Fruit fly (Drosophila melanogaster) whole organism, embryonic: ENCODE data around the gene CG5902.
A peak's percentile ranks its signal among the peaks of the same experiment; 100 is the strongest.

ENCODE experiments used
- CG10274 ChIP-seq: fragments of 200-800 bp; sonication (Bioruptor generic); optimal IDR thresholded peaks from 3 replicates; lab custom pipeline; 2017; ENCODE audit warnings: missing biosample characterization, mild to moderate bottlenecking, missing genetic modification characterization
- CG12071 ChIP-seq: fragments of 200-800 bp; sonication (Bioruptor generic); optimal IDR thresholded peaks from 3 replicates; lab custom pipeline; 2018; ENCODE audit warnings: missing biosample characterization, mild to moderate bottlenecking, missing genetic modification characterization
- CG13287 ChIP-seq: fragments of 200-800 bp; sonication (Bioruptor generic); IDR thresholded peaks from 2 replicates; pipeline ENCODE4 v1.3.6; 2022; ENCODE audit warnings: missing biosample characterization, missing genetic modification characterization; ENCODE audit not compliant: partially characterized antibody
- CG14014 ChIP-seq: fragments of 200-800 bp; sonication (Bioruptor generic); IDR thresholded peaks from 2 replicates; pipeline ENCODE4 v1.3.6; 2022; ENCODE audit warnings: missing biosample characterization, missing genetic modification characterization
- CG14667 ChIP-seq: fragments of 200-800 bp; sonication (Bioruptor generic); IDR thresholded peaks from 2 replicates; pipeline ENCODE4 v1.3.6; 2022; ENCODE audit warnings: missing biosample characterization, missing genetic modification characterization
- CG15011 ChIP-seq: fragments of 200-800 bp; sonication (Bioruptor generic); optimal IDR thresholded peaks from 3 replicates; lab custom pipeline; 2018; ENCODE audit warnings: missing biosample characterization, mild to moderate bottlenecking, missing genetic modification characterization
- CG15073 ChIP-seq: fragments of 200-800 bp; sonication (Bioruptor generic); optimal IDR thresholded peaks from 2 replicates; lab custom pipeline; 2016; ENCODE audit warnings: missing biosample characterization, missing genetic modification characterization
- CG1832 ChIP-seq: fragments of 200-800 bp; sonication (Bioruptor generic); optimal IDR thresholded peaks from 2 replicates; lab custom pipeline; 2017; ENCODE audit warnings: missing biosample characterization, mild to moderate bottlenecking, missing genetic modification characterization, inconsistent platforms
- CG18619 ChIP-seq: fragments of 200-800 bp; sonication (Bioruptor generic); optimal IDR thresholded peaks from 3 replicates; lab custom pipeline; 2017; ENCODE audit warnings: missing biosample characterization, mild to moderate bottlenecking, missing genetic modification characterization
- CG30431 ChIP-seq: fragments of 200-800 bp; sonication (Bioruptor generic); optimal IDR thresholded peaks from 2 replicates; lab custom pipeline; 2017; ENCODE audit warnings: missing biosample characterization, missing genetic modification characterization
- CG31441 ChIP-seq: fragments of 200-800 bp; sonication (Bioruptor generic); IDR thresholded peaks from 2 replicates; pipeline ENCODE4 v1.3.6; 2022; ENCODE audit warnings: missing biosample characterization, missing genetic modification characterization
- CG32767 ChIP-seq: fragments of 200-800 bp; sonication (Bioruptor generic); IDR thresholded peaks from 2 replicates; pipeline ENCODE4 v1.3.6; 2022; ENCODE audit warnings: missing biosample characterization, missing genetic modification characterization
- CG42726 ChIP-seq: fragments of 200-800 bp; sonication (Bioruptor generic); IDR thresholded peaks from 2 replicates; pipeline ENCODE4 v1.3.6; 2022; ENCODE audit warnings: missing biosample characterization, missing genetic modification characterization; ENCODE audit not compliant: partially characterized antibody
- CG4404 ChIP-seq: fragments of 200-800 bp; sonication (Bioruptor generic); IDR thresholded peaks from 2 replicates; pipeline ENCODE4 v1.3.6; 2022; ENCODE audit warnings: missing biosample characterization, missing genetic modification characterization
- CG6765 ChIP-seq: fragments of 200-800 bp; sonication (Bioruptor generic); optimal IDR thresholded peaks from 3 replicates; lab custom pipeline; 2017; ENCODE audit warnings: missing biosample characterization, mild to moderate bottlenecking, missing genetic modification characterization
- CG7357 ChIP-seq: fragments of 200-800 bp; sonication (Bioruptor generic); IDR thresholded peaks from 3 replicates; pipeline ENCODE4 v1.3.6; 2022; ENCODE audit warnings: missing biosample characterization, missing genetic modification characterization
- CG7556 ChIP-seq: fragments of 200-800 bp; sonication (Bioruptor generic); optimal IDR thresholded peaks from 2 replicates; lab custom pipeline; 2017; ENCODE audit warnings: missing biosample characterization, mild to moderate bottlenecking, missing genetic modification characterization
- CG7839 ChIP-seq: fragments of 200-800 bp; sonication (Bioruptor generic); optimal IDR thresholded peaks from 3 replicates; lab custom pipeline; 2018; ENCODE audit warnings: missing biosample characterization, mild to moderate bottlenecking, missing genetic modification characterization, moderate library complexity
- CG7987 ChIP-seq: fragments of 200-800 bp; sonication (Bioruptor generic); optimal IDR thresholded peaks from 2 replicates; lab custom pipeline; 2018; ENCODE audit warnings: missing biosample characterization, mild to moderate bottlenecking, missing genetic modification characterization, moderate library complexity
- CG8359 ChIP-seq: fragments of 200-800 bp; sonication (Bioruptor generic); optimal IDR thresholded peaks from 2 replicates; lab custom pipeline; 2017; ENCODE audit warnings: missing biosample characterization, mild to moderate bottlenecking, missing genetic modification characterization, borderline replicate concordance
- Elba2 ChIP-seq: fragments of 200-800 bp; sonication (Bioruptor generic); optimal IDR thresholded peaks from 3 replicates; lab custom pipeline; 2016; ENCODE audit warnings: missing biosample characterization, missing genetic modification characterization
- Gug ChIP-seq: fragments of 200-800 bp; sonication (Bioruptor generic); IDR thresholded peaks from 4 replicates; pipeline ENCODE4 v1.3.6; 2022; ENCODE audit warnings: missing biosample characterization, missing genetic modification characterization
- Hmx ChIP-seq: fragments of 200-800 bp; sonication (Bioruptor generic); optimal IDR thresholded peaks from 2 replicates; lab custom pipeline; 2016; ENCODE audit warnings: missing biosample characterization, missing genetic modification characterization
- Mrtf ChIP-seq: fragments of 200-800 bp; sonication (Bioruptor generic); IDR thresholded peaks from 3 replicates; pipeline ENCODE4 v1.3.6; 2022; ENCODE audit warnings: missing biosample characterization, missing genetic modification characterization
- Nf-YA ChIP-seq: fragments of 200-800 bp; sonication (Bioruptor generic); IDR thresholded peaks from 2 replicates; pipeline ENCODE4 v1.3.6; 2022; ENCODE audit warnings: missing biosample characterization, missing genetic modification characterization
- Nf-YC ChIP-seq: fragments of 200-800 bp; optimal IDR thresholded peaks from 3 replicates; lab custom pipeline; 2019; ENCODE audit warnings: missing biosample characterization, mild to moderate bottlenecking, missing genetic modification characterization, moderate library complexity
- PHDP ChIP-seq: fragments of 200-800 bp; sonication (Bioruptor generic); optimal IDR thresholded peaks from 3 replicates; lab custom pipeline; 2018; ENCODE audit warnings: missing biosample characterization, mild to moderate bottlenecking, missing genetic modification characterization, moderate library complexity
- Ssrp ChIP-seq: fragments of 200-800 bp; sonication (Bioruptor generic); optimal IDR thresholded peaks from 2 replicates; lab custom pipeline; 2018; ENCODE audit warnings: missing biosample characterization, mild to moderate bottlenecking, missing genetic modification characterization, moderate library complexity
- ash1 ChIP-seq: fragments of 200-800 bp; sonication (Bioruptor generic); optimal IDR thresholded peaks from 2 replicates; lab custom pipeline; 2018; ENCODE audit warnings: missing biosample characterization, mild to moderate bottlenecking, missing genetic modification characterization
- az2 ChIP-seq: fragments of 200-800 bp; sonication (Bioruptor generic); optimal IDR thresholded peaks from 3 replicates; lab custom pipeline; 2016; ENCODE audit warnings: missing biosample characterization, missing genetic modification characterization
- bowl ChIP-seq: fragments of 200-800 bp; sonication (Bioruptor generic); IDR thresholded peaks from 2 replicates; pipeline ENCODE4 v1.3.6; 2022; ENCODE audit warnings: missing biosample characterization, missing genetic modification characterization
- chn ChIP-seq: fragments of 200-800 bp; sonication (Bioruptor generic); optimal IDR thresholded peaks from 2 replicates; lab custom pipeline; 2016; ENCODE audit warnings: missing biosample characterization, missing genetic modification characterization
- crol ChIP-seq: fragments of 200-800 bp; sonication (Bioruptor generic); IDR thresholded peaks from 2 replicates; pipeline ENCODE4 v1.3.6; 2022; ENCODE audit warnings: missing biosample characterization, missing genetic modification characterization
- dm ChIP-seq: fragments of 200-800 bp; sonication (Bioruptor generic); optimal IDR thresholded peaks from 3 replicates; lab custom pipeline; 2016; ENCODE audit warnings: missing biosample characterization, missing genetic modification characterization
- dpn ChIP-seq, 2 experiments: fragments of 200-800 bp; sonication (Bioruptor generic); optimal IDR thresholded peaks; 3 replicates each; lab custom pipeline; 2016; ENCODE audit warnings: missing biosample characterization in 2 of 2, missing genetic modification characterization in 2 of 2
- gce ChIP-seq: fragments of 200-800 bp; sonication (Bioruptor generic); IDR thresholded peaks from 3 replicates; pipeline ENCODE4 v1.3.6; 2022; ENCODE audit warnings: missing biosample characterization, missing genetic modification characterization
- kni ChIP-seq: fragments of 200-800 bp; sonication (Bioruptor generic); optimal IDR thresholded peaks from 3 replicates; lab custom pipeline; 2017; ENCODE audit warnings: mild to moderate bottlenecking, missing biosample characterization, missing genetic modification reagents, missing genetic modification characterization
- lab ChIP-seq: fragments of 200-800 bp; sonication (Bioruptor generic); optimal IDR thresholded peaks from 3 replicates; lab custom pipeline; 2017; ENCODE audit warnings: missing biosample characterization, missing genetic modification characterization, mild to moderate bottlenecking, moderate library complexity, missing genetic modification reagents
- lola ChIP-seq, 3 experiments: fragments of >200 bp in 2 of 3; fragments of 200-800 bp in 1 of 3; sonication (Bioruptor generic) in 1 of 3; optimal IDR thresholded peaks; 2 replicates each; lab custom pipeline; 2017 to 2019; ENCODE audit warnings: missing biosample characterization in 3 of 3, missing genetic modification characterization in 3 of 3, mild to moderate bottlenecking in 1 of 3, moderate library complexity in 1 of 3
- luna ChIP-seq: fragments of 200-800 bp; sonication (Bioruptor generic); optimal IDR thresholded peaks from 2 replicates; lab custom pipeline; 2016; ENCODE audit warnings: missing biosample characterization, missing genetic modification characterization
- nerfin-2 ChIP-seq: fragments of 200-800 bp; sonication (Bioruptor generic); IDR thresholded peaks from 2 replicates; pipeline ENCODE4 v1.3.6; 2022; ENCODE audit warnings: missing biosample characterization, missing genetic modification characterization; ENCODE audit not compliant: partially characterized antibody
- org-1 ChIP-seq: fragments of 200-800 bp; sonication (Bioruptor generic); optimal IDR thresholded peaks from 2 replicates; lab custom pipeline; 2017; ENCODE audit warnings: missing biosample characterization, missing genetic modification characterization
- pb ChIP-seq: fragments of 200-800 bp; sonication (Bioruptor generic); optimal IDR thresholded peaks from 3 replicates; lab custom pipeline; 2016; ENCODE audit warnings: missing biosample characterization, missing genetic modification characterization
- sisA ChIP-seq: fragments of 200-800 bp; sonication (Bioruptor generic); IDR thresholded peaks from 2 replicates; pipeline ENCODE4 v1.3.6; 2022; ENCODE audit warnings: missing biosample characterization, missing genetic modification characterization
- tin ChIP-seq: fragments of 200-800 bp; sonication (Bioruptor generic); optimal IDR thresholded peaks from 3 replicates; lab custom pipeline; 2016; ENCODE audit warnings: missing biosample characterization, missing genetic modification characterization
- trh ChIP-seq: fragments of 200-800 bp; sonication (Bioruptor generic); optimal IDR thresholded peaks from 2 replicates; lab custom pipeline; 2016; ENCODE audit warnings: missing biosample characterization, missing genetic modification characterization
- twi ChIP-seq: fragments of 200-800 bp; optimal IDR thresholded peaks from 2 replicates; lab custom pipeline; 2019; ENCODE audit warnings: missing biosample characterization, mild to moderate bottlenecking, missing genetic modification characterization, moderate library complexity
- vfl ChIP-seq: fragments of 200-800 bp; sonication (Bioruptor generic); optimal IDR thresholded peaks from 2 replicates; lab custom pipeline; 2016; ENCODE audit warnings: missing biosample characterization, missing genetic modification characterization

The CG5902 gene

dm6 chr3R:23939921-23940839, 46.3 kb upstream of the CG5902 start (continued):
- peak; percentile 71 for TF ChIP-seq CG32767 (GFP tag; lab: Robert Waterston, UW)
- TF ChIP-seq trh (GFP tag; lab: Kevin White, UChicago): peak; percentile 80
- no peak for TF ChIP-seq vfl (GFP tag; lab: Kevin White, UChicago)
- TF ChIP-seq dpn (GFP tag; optimal IDR thresholded peaks at IDR 0.05; lab: Kevin White, UChicago): peak; percentile 56 to 57
- no peak for TF ChIP-seq CG1832 (GFP tag; lab: Kevin White, UChicago)
- peak; percentile 58 for TF ChIP-seq CG7839 (tag; lab: Kevin White, UChicago)
- TF ChIP-seq crol: no peak
- TF ChIP-seq CG31441 (GFP tag; lab: Robert Waterston, UW): peak; percentile 78
- TF ChIP-seq CG7987 (GFP tag; lab: Kevin White, UChicago): peak; percentile 84
- peak; percentile 84 for TF ChIP-seq CG15011 (GFP tag; lab: Kevin White, UChicago)
- peak; percentile 12 for TF ChIP-seq az2 (GFP tag; lab: Kevin White, UChicago)
- TF ChIP-seq pb (GFP tag; lab: Kevin White, UChicago): no peak
- peak; percentile 91; the same call in 1 of the 2 replicates for TF ChIP-seq CG14014 (GFP tag; lab: Robert Waterston, UW)
- TF ChIP-seq chn (GFP tag; lab: Kevin White, UChicago): peak; percentile 47
- TF ChIP-seq CG30431 (GFP tag; lab: Kevin White, UChicago): peak; percentile 37
- TF ChIP-seq CG7556 (GFP tag; lab: Kevin White, UChicago): peak; percentile 86
- peak; percentile 63 for TF ChIP-seq CG10274 (GFP tag; lab: Kevin White, UChicago)
- peak; percentile 90 for TF ChIP-seq CG12071 (GFP tag; lab: Kevin White, UChicago)
- TF ChIP-seq nerfin-2 (GFP tag; lab: Robert Waterston, UW): no peak
- TF ChIP-seq Mrtf (GFP tag; lab: Robert Waterston, UW): peak; percentile 43; the same call in 1 of the 3 replicates
- no peak for TF ChIP-seq CG4404
- peak; percentile 98 for TF ChIP-seq kni
- peak; percentile 61 for TF ChIP-seq ash1
- TF ChIP-seq CG14667 (GFP tag; lab: Robert Waterston, UW): no peak; the same call in 1 of the 2 replicates
- peak; percentile 88 for TF ChIP-seq org-1
- TF ChIP-seq PHDP (tag; lab: Kevin White, UChicago): peak; percentile 85
- TF ChIP-seq lab (GFP tag; lab: Kevin White, UChicago): peak; percentile 93
- TF ChIP-seq Elba2: no peak
- TF ChIP-seq tin (GFP tag; lab: Kevin White, UChicago): peak; percentile 34
- no peak for TF ChIP-seq CG42726 (GFP tag; lab: Robert Waterston, UW)
- TF ChIP-seq CG7357: no peak
- no peak for TF ChIP-seq luna (GFP tag; lab: Kevin White, UChicago)
- TF ChIP-seq lola (GFP tag; optimal IDR thresholded peaks at IDR 0.05; lab: Kevin White, UChicago): peak in 1 of 3 experiments; percentile 82
- no peak for TF ChIP-seq CG13287 (GFP tag; lab: Robert Waterston, UW)
- TF ChIP-seq gce (GFP tag; lab: Robert Waterston, UW): peak; percentile 89
- TF ChIP-seq CG18619 (GFP tag; lab: Kevin White, UChicago): peak; percentile 88
- TF ChIP-seq CG15073 (GFP tag; lab: Kevin White, UChicago): peak; percentile 37
- no peak for TF ChIP-seq Gug (GFP tag; lab: Robert Waterston, UW)
- TF ChIP-seq CG6765: peak; percentile 76
- TF ChIP-seq CG8359 (GFP tag; lab: Kevin White, UChicago): peak; percentile 80
- TF ChIP-seq Ssrp (tag; lab: Kevin White, UChicago): peak; percentile 13
- TF ChIP-seq Nf-YA (GFP tag; lab: Robert Waterston, UW): peak; percentile 63; the same call in 1 of the 2 replicates
- peak; percentile 70; the same call in 1 of the 2 replicates for TF ChIP-seq bowl (GFP tag; lab: Robert Waterston, UW)
- no peak for TF ChIP-seq sisA (GFP tag; lab: Robert Waterston, UW)
- TF ChIP-seq dm (GFP tag; lab: Kevin White, UChicago): peak; percentile 15
- no peak for TF ChIP-seq Hmx (GFP tag; lab: Kevin White, UChicago)
- peak; percentile 40 for TF ChIP-seq Nf-YC
- TF ChIP-seq twi: peak; percentile 84
